Fruit fly (Drosophila melanogaster): ENCODE measurements around the gene Ufd1.

Ufd1 gene

dm6 chr3L:11148478-11149251 is 25.6 kb upstream of the Ufd1 start (continued):
- TF ChIP-seq spab (GFP tag; optimal IDR thresholded peaks at IDR 0.05) = peak; percentile 76
- TF ChIP-seq esn (GFP tag; optimal IDR thresholded peaks at IDR 0.05) = no peak
- no peak for TF ChIP-seq Hr38 (GFP tag; optimal IDR thresholded peaks at IDR 0.05)
- peak; percentile 63 for TF ChIP-seq Eip75B (GFP tag; optimal IDR thresholded peaks at IDR 0.05)
- TF ChIP-seq vri (GFP tag; optimal IDR thresholded peaks at IDR 0.05) = no peak
- TF ChIP-seq dac (GFP tag; optimal IDR thresholded peaks at IDR 0.05) = no peak
- TF ChIP-seq pdm3 (GFP tag; optimal IDR thresholded peaks at IDR 0.05) = peak; percentile 57
- no peak for TF ChIP-seq Smox (GFP tag; optimal IDR thresholded peaks at IDR 0.05)
- no peak for TF ChIP-seq Met (GFP tag; optimal IDR thresholded peaks at IDR 0.05)
- peak; percentile 27 for TF ChIP-seq CG7368 (GFP tag; optimal IDR thresholded peaks at IDR 0.05)
- TF ChIP-seq CG6163 (GFP tag; IDR thresholded peaks at IDR 0.05) = peak; percentile 85
- peak; percentile 82 for TF ChIP-seq dsx (GFP tag; optimal IDR thresholded peaks at IDR 0.05; ENCODE audit: poor library complexity, severe bottlenecking)
- TF ChIP-seq CG6808 (GFP tag; optimal IDR thresholded peaks at IDR 0.05) = peak; percentile 84
- peak; percentile 60 for TF ChIP-seq CG1621 (tag; optimal IDR thresholded peaks at IDR 0.05)
- no peak for TF ChIP-seq CG11902 (GFP tag; optimal IDR thresholded peaks at IDR 0.05)

- TF ChIP-seq CG3032 (tag; optimal IDR thresholded peaks at IDR 0.05) (no peak), CG31627 (GFP tag; optimal IDR thresholded peaks at IDR 0.05) (no peak), net (GFP tag; optimal IDR thresholded peaks at IDR 0.05) (no peak), CG6163 (GFP tag; IDR thresholded peaks at IDR 0.05) (no peak), eg (GFP tag; IDR thresholded peaks at IDR 0.05) (no peak), CG4318 (GFP tag; optimal IDR thresholded peaks at IDR 0.05) (no peak), Sox102F (GFP tag; optimal IDR thresholded peaks at IDR 0.05) (no peak), acj6 (GFP tag; optimal IDR thresholded peaks at IDR 0.05) (no peak), CG15336 (GFP tag; IDR thresholded peaks at IDR 0.05) (no peak), svp (GFP tag) (no peak), Ets96B (tag; optimal IDR thresholded peaks at IDR 0.05) (no peak)
These were observed 24.7 kb upstream of the Ufd1 start for dm6 chr3L:11147675-11148074.

dm6 chr3L:11145065-11145464 is 22.0 kb upstream of the Ufd1 start:
- no peak for TF ChIP-seq svp (GFP tag)
- no peak for TF ChIP-seq CG6792 (GFP tag; optimal IDR thresholded peaks at IDR 0.05)
- no peak for TF ChIP-seq topi (GFP tag; optimal IDR thresholded peaks at IDR 0.05)
- no peak for TF ChIP-seq net (GFP tag; optimal IDR thresholded peaks at IDR 0.05)
- TF ChIP-seq ss (GFP tag; optimal IDR thresholded peaks at IDR 0.05) = peak in 1 of 2 experiments; percentile 32
- no peak for TF ChIP-seq Ets96B (tag; optimal IDR thresholded peaks at IDR 0.05)

dm6 chr3L:11138862-11139261 is 15.8 kb upstream of the Ufd1 start:
- TF ChIP-seq spab (GFP tag; optimal IDR thresholded peaks at IDR 0.05) (no peak), CG10669 (GFP tag; optimal IDR thresholded peaks at IDR 0.05) (no peak), dsx (GFP tag; optimal IDR thresholded peaks at IDR 0.05; ENCODE audit: poor library complexity, severe bottlenecking) (no peak), CG7368 (GFP tag; optimal IDR thresholded peaks at IDR 0.05) (no peak), svp (GFP tag) (no peak), OdsH (GFP tag; optimal IDR thresholded peaks at IDR 0.05) (no peak), CG15336 (GFP tag; IDR thresholded peaks at IDR 0.05) (no peak), eg (GFP tag; IDR thresholded peaks at IDR 0.05) (peak; percentile 57; the same call in 1 of the 3 replicates), Eip75B (GFP tag; optimal IDR thresholded peaks at IDR 0.05) (no peak), CG1621 (tag; optimal IDR thresholded peaks at IDR 0.05) (no peak), CG8119 (GFP tag; IDR thresholded peaks at IDR 0.05) (peak; percentile 25; the same call in 1 of the 3 replicates), CG6276 (GFP tag; optimal IDR thresholded peaks at IDR 0.05) (peak; percentile 37), Lpt (GFP tag; optimal IDR thresholded peaks at IDR 0.05) (peak; percentile 54)

Data from whole organism, prepupa.